Fruit fly (Drosophila melanogaster): ENCODE measurements around the gene CG14301.

Gene CG14301

DNA sequence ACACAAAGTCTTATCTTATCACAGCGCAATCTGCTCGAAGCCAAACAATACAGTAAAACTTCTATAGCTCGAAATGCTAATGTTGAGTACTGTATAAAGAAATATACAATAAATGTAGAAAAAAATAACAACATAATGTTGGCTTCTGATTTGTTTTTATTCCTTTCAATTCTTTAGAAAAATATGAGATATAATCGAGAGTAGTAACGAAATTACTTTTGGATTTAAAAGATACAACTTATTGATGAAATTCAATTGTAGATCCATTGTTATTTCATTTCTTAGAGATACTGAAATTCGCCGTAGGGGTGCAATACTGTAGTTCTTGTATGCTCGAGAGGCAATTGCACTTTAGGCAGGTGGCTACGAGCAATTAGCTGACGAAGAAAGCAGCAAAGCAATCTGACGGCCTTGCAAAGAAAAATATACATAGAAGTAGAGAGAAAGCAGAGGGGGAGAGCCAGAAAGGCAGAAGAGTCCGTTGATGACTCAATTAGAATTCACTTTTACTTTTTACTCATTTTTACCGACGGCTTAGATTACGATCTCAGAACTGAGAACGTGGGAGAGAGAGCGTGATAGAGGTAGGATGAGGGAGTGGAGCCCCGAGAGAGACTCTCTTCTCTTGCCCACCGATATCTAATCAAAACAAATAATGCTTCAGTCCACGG, 29.3 kb upstream of the CG14301 start (continued):
- TF ChIP-seq Dfd (GFP tag; optimal IDR thresholded peaks at IDR 0.05) = no peak
- TF ChIP-seq pita (GFP tag; optimal IDR thresholded peaks at IDR 0.05) = no peak
- peak; percentile 71 for TF ChIP-seq Sox102F (GFP tag; optimal IDR thresholded peaks at IDR 0.05)
- TF ChIP-seq MESR4 (GFP tag; optimal IDR thresholded peaks at IDR 0.05) = no peak
- TF ChIP-seq Mad (GFP tag; optimal IDR thresholded peaks at IDR 0.05) = no peak
- TF ChIP-seq CG2202 (tag; optimal IDR thresholded peaks at IDR 0.05) = no peak
- TF ChIP-seq CG6765 (GFP tag; optimal IDR thresholded peaks at IDR 0.05) = peak; percentile 8
- no peak for TF ChIP-seq TFAM (GFP tag; optimal IDR thresholded peaks at IDR 0.05)
- no peak for TF ChIP-seq CG14050 (GFP tag; IDR thresholded peaks at IDR 0.05)
- no peak for TF ChIP-seq NK7.1 (GFP tag; optimal IDR thresholded peaks at IDR 0.05)
- TF ChIP-seq unc-4 (GFP tag; IDR thresholded peaks at IDR 0.05; ENCODE audit: partially characterized antibody) = no peak
- no peak for TF ChIP-seq CG12219 (GFP tag; optimal IDR thresholded peaks at IDR 0.05)
- TF ChIP-seq CG18599 (GFP tag; optimal IDR thresholded peaks at IDR 0.05) = peak; percentile 20
- TF ChIP-seq run (tag; optimal IDR thresholded peaks at IDR 0.05) = peak; percentile 33
- peak; percentile 34 for TF ChIP-seq jumu (GFP tag; optimal IDR thresholded peaks at IDR 0.05)
- TF ChIP-seq sens-2 (GFP tag; IDR thresholded peaks at IDR 0.05) = no peak
- peak; percentile 95 for TF ChIP-seq Blimp-1 (GFP tag; optimal IDR thresholded peaks at IDR 0.05)
- no peak for TF ChIP-seq Hr39 (optimal IDR thresholded peaks at IDR 0.05)
- TF ChIP-seq HLH54F (GFP tag; optimal IDR thresholded peaks at IDR 0.05) = no peak
- no peak for TF ChIP-seq CG17802 (tag; optimal IDR thresholded peaks at IDR 0.05)
- no peak for TF ChIP-seq lilli (GFP tag; optimal IDR thresholded peaks at IDR 0.05)
- TF ChIP-seq grau (tag; optimal IDR thresholded peaks at IDR 0.05) = peak; percentile 93
- TF ChIP-seq B-H1 (GFP tag; IDR thresholded peaks at IDR 0.05) = no peak
- TF ChIP-seq sqz (GFP tag; optimal IDR thresholded peaks at IDR 0.05) = no peak
- peak; percentile 59 for TF ChIP-seq Hmr (GFP tag; optimal IDR thresholded peaks at IDR 0.05)
- TF ChIP-seq Nf-YA (GFP tag; IDR thresholded peaks at IDR 0.05) = no peak
- peak; percentile 31; the same call in 1 of the 2 replicates for TF ChIP-seq ranshi (GFP tag; IDR thresholded peaks at IDR 0.05)
- TF ChIP-seq CrebB (tag; optimal IDR thresholded peaks at IDR 0.05) = no peak
- no peak for TF ChIP-seq CG4360 (GFP tag; IDR thresholded peaks at IDR 0.05)
- no peak for TF ChIP-seq CG4730 (GFP tag; IDR thresholded peaks at IDR 0.05)
- peak; percentile 5 for TF ChIP-seq tin (GFP tag; optimal IDR thresholded peaks at IDR 0.05)
- no peak for TF ChIP-seq fd102C (GFP tag; optimal IDR thresholded peaks at IDR 0.05)
- peak; percentile 40 for TF ChIP-seq Ptx1 (GFP tag; IDR thresholded peaks at IDR 0.05)
- TF ChIP-seq CG1529 (GFP tag; optimal IDR thresholded peaks at IDR 0.05) = no peak
- TF ChIP-seq cad (GFP tag; optimal IDR thresholded peaks at IDR 0.05) = no peak
- TF ChIP-seq yki (optimal IDR thresholded peaks at IDR 0.05) = no peak

DNA sequence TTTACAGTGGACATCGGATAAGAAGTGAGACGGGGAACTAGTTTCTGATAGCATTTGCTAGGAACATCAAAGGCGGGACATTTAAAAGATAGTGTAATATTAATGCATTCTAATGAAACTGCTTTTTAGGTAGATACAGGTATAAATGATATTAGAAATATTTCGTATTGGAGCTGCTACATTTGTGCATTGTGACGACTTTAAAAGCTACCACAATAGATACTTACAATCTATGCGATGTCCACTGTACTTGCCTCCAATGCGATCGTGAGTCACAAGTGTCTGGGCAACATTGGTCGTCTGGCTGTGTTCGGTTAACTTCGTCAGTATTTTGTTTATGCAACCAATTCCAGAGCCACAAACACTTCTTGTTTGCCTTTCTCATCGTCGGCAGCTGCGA, 28.6 kb upstream of the CG14301 start:
- TF ChIP-seq CG11504 (tag; optimal IDR thresholded peaks at IDR 0.05) (peak; percentile 67), lov (optimal IDR thresholded peaks at IDR 0.05) (no peak), lov (GFP tag; IDR thresholded peaks at IDR 0.05) (no peak), CG6765 (GFP tag; optimal IDR thresholded peaks at IDR 0.05) (no peak), CG12155 (GFP tag; optimal IDR thresholded peaks at IDR 0.05) (no peak), ttk (GFP tag; IDR thresholded peaks at IDR 0.05) (no peak), CG4360 (GFP tag; IDR thresholded peaks at IDR 0.05) (no peak), PHDP (tag; optimal IDR thresholded peaks at IDR 0.05) (no peak), seq (GFP tag; IDR thresholded peaks at IDR 0.05) (no peak), Atf6 (GFP tag; IDR thresholded peaks at IDR 0.05) (no peak), CoRest (tag; optimal IDR thresholded peaks at IDR 0.05) (peak; percentile 33), CG31441 (GFP tag; IDR thresholded peaks at IDR 0.05) (no peak), CG13287 (GFP tag; IDR thresholded peaks at IDR 0.05; ENCODE audit: partially characterized antibody) (no peak), nmo (GFP tag; optimal IDR thresholded peaks at IDR 0.05) (no peak), Ets65A (GFP tag) (no peak), sob (GFP tag; IDR thresholded peaks at IDR 0.05) (peak; percentile 8; the same call in 1 of the 2 replicates), BEAF-32 (GFP tag; optimal IDR thresholded peaks at IDR 0.05) (no peak), Scr (GFP tag; IDR thresholded peaks at IDR 0.05; ENCODE audit: partially characterized antibody) (no peak), bsh (GFP tag; optimal IDR thresholded peaks at IDR 0.05) (peak; percentile 28 to 37)
